Fruit fly (Drosophila melanogaster) whole organism, pupa: ENCODE measurements around the gene fend.

Experiments
- CG10348 ChIP-seq: fragments of 200-800 bp; sonication (Bioruptor generic); IDR thresholded peaks from 2 replicates; pipeline ENCODE4 v1.3.6; 2022; ENCODE audit warnings: missing biosample characterization, missing genetic modification characterization
- CG12605 ChIP-seq: fragments of 200-800 bp; sonication (Bioruptor generic); IDR thresholded peaks from 2 replicates; pipeline ENCODE4 v1.3.6; 2022; ENCODE audit warnings: missing biosample characterization, missing genetic modification characterization
- CG14655 ChIP-seq: fragments of 200-800 bp; sonication (Bioruptor generic); optimal IDR thresholded peaks from 3 replicates; lab custom pipeline; 2017; ENCODE audit warnings: mild to moderate bottlenecking, missing biosample characterization, missing genetic modification reagents, missing genetic modification characterization
- CG15710 ChIP-seq: fragments of 200-800 bp; sonication (Bioruptor generic); optimal IDR thresholded peaks from 2 replicates; lab custom pipeline; 2018; ENCODE audit warnings: missing biosample characterization, mild to moderate bottlenecking, missing genetic modification characterization, moderate library complexity
- CG32121 ChIP-seq: fragments of 200-800 bp; sonication (Bioruptor generic); IDR thresholded peaks from 2 replicates; pipeline ENCODE4 v1.3.6; 2022; ENCODE audit warnings: missing biosample characterization, missing genetic modification characterization
- CG34367 ChIP-seq: fragments of 200-800 bp; sonication (Bioruptor generic); optimal IDR thresholded peaks from 2 replicates; lab custom pipeline; 2018; ENCODE audit warnings: missing biosample characterization, mild to moderate bottlenecking, missing genetic modification characterization
- CG4496 ChIP-seq: fragments of 200-800 bp; sonication (Bioruptor generic); IDR thresholded peaks from 3 replicates; pipeline ENCODE4 v1.3.6; 2022; ENCODE audit warnings: missing biosample characterization, missing genetic modification characterization
- CG8301 ChIP-seq: fragments of 200-800 bp; sonication (Bioruptor generic); optimal IDR thresholded peaks from 2 replicates; lab custom pipeline; 2018; ENCODE audit warnings: missing biosample characterization, mild to moderate bottlenecking, missing genetic modification characterization
- CG9948 ChIP-seq: fragments of 200-800 bp; sonication (Bioruptor generic); optimal IDR thresholded peaks from 2 replicates; lab custom pipeline; 2018; ENCODE audit warnings: missing biosample characterization, mild to moderate bottlenecking, missing genetic modification characterization, moderate library complexity
- EcR ChIP-seq: fragments of 200-800 bp; sonication (Bioruptor generic); optimal IDR thresholded peaks from 3 replicates; lab custom pipeline; 2019; ENCODE audit warnings: missing biosample characterization, missing genetic modification characterization, mild to moderate bottlenecking, moderate library complexity, missing genetic modification reagents
- Ets98B ChIP-seq: fragments of 200-800 bp; sonication (Bioruptor generic); IDR thresholded peaks from 2 replicates; pipeline ENCODE4 v1.3.6; 2022; ENCODE audit warnings: missing biosample characterization, missing genetic modification characterization
- Pif1B ChIP-seq: fragments of 200-800 bp; sonication (Bioruptor generic); optimal IDR thresholded peaks from 3 replicates; lab custom pipeline; 2016; ENCODE audit warnings: missing biosample characterization, missing genetic modification characterization
- Snoo ChIP-seq: fragments of 200-800 bp; sonication (Bioruptor generic); optimal IDR thresholded peaks from 3 replicates; lab custom pipeline; 2017; ENCODE audit warnings: missing biosample characterization, mild to moderate bottlenecking, missing genetic modification characterization, inconsistent platforms

DNA sequence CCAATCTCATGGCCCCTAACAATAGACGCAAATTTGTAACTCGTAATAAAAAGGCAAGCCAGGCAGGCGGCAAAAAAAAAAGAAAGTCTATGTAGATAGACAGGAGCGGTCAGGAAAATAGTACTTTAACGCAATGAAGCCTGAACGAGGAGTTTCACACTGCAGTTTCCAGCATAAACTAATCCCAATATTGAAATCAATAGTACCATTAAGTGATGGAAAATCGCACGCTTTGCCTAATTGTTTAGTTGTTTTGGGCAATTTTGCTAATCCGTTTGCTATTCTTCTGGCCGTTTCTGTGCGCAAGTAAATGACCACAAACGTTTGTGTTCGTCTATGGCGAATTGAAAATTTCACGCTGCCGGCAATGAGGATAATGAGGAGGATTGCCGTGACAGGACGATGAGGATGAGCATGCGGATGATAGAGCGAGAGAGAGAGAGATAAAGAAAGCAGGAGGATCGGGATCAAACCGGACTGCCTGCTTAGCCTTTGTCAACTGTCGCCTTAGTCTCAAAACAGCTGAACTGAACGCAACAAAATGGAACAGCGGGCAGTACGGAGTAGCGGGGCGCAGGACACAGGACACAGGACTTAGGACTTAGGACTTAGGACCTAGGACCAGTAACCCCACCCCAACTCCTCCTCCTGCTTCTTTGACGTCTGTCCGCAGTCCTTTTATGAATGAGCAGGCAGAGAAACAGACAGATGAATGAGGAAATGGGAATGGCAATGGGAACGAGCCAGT is 7.5 kb downstream of the fend start:
- no peak for TF ChIP-seq CG9948 (tag; lab: Kevin White, UChicago)
- TF ChIP-seq CG10348 (GFP tag; lab: Robert Waterston, UW): no peak
- no peak for TF ChIP-seq CG15710 (tag; lab: Kevin White, UChicago)
- TF ChIP-seq CG14655 (GFP tag; lab: Kevin White, UChicago): peak; percentile 10
- no peak for TF ChIP-seq CG32121 (GFP tag; lab: Robert Waterston, UW)
- no peak for TF ChIP-seq Snoo
- TF ChIP-seq CG34367: no peak
- no peak for TF ChIP-seq EcR (GFP tag; lab: Kevin White, UChicago)
- TF ChIP-seq CG8301: no peak
- no peak for TF ChIP-seq Ets98B
- no peak for TF ChIP-seq CG12605 (GFP tag; lab: Robert Waterston, UW)
- TF ChIP-seq Pif1B: no peak
- no peak for TF ChIP-seq CG4496 (GFP tag; lab: Robert Waterston, UW)
